Worm (Caenorhabditis elegans) whole organism, L1 larva: ENCODE results near the gene ZC13.10.

Experiments used
- C04F5.9 ChIP-seq: sonication (generic microtip); optimal IDR thresholded peaks from 2 replicates; lab custom pipeline; 2016; ENCODE audit warnings: missing genetic modification characterization, missing compliant biosample characterization
- alr-1 ChIP-seq: fragments of 200-800 bp; sonication (Bioruptor generic); optimal IDR thresholded peaks from 2 replicates; lab custom pipeline; 2018; ENCODE audit warnings: borderline replicate concordance, mild to moderate bottlenecking, missing genetic modification characterization, missing compliant biosample characterization
- ceh-88 ChIP-seq: fragments of 200-800 bp; sonication (Bioruptor generic); IDR thresholded peaks from 2 replicates; pipeline ENCODE4 v1.3.6; 2022; ENCODE audit warnings: missing genetic modification characterization, missing compliant biosample characterization
- ces-1 ChIP-seq: fragments of 150-350 bp; optimal IDR thresholded peaks from 2 replicates; lab custom pipeline; 2014; ENCODE audit warnings: missing biosample characterization, missing genetic modification reagents, missing genetic modification characterization
- efl-1 ChIP-seq, 4 experiments: fragments of 150-350 bp; optimal IDR thresholded peaks in 3 of 4; peaks in 1 of 4; 1 replicate in 1 of 4; 2 replicates in 3 of 4; lab custom pipeline; 2014; ENCODE audit warnings: missing biosample characterization in 2 of 4, missing genetic modification characterization in 2 of 4, missing genetic modification reagents in 2 of 4
- efl-3 ChIP-seq: fragments of 200-800 bp; sonication (Bioruptor generic); optimal IDR thresholded peaks from 2 replicates; lab custom pipeline; 2018; ENCODE audit warnings: mild to moderate bottlenecking, missing genetic modification characterization, missing compliant biosample characterization
- egl-13 ChIP-seq: sonication (generic microtip); optimal IDR thresholded peaks from 2 replicates; lab custom pipeline; 2016; ENCODE audit warnings: missing genotype, missing genetic modification reagents, missing genetic modification characterization, missing compliant biosample characterization
- elt-2 ChIP-seq: sonication (generic microtip); optimal IDR thresholded peaks from 2 replicates; lab custom pipeline; 2016; ENCODE audit warnings: missing genetic modification characterization, mild to moderate bottlenecking, inconsistent platforms, missing compliant biosample characterization, missing genetic modification reagents
- hpl-2 ChIP-seq: fragments of 150-350 bp; optimal IDR thresholded peaks from 2 replicates; lab custom pipeline; 2014; ENCODE audit warnings: missing biosample characterization, missing genetic modification reagents, missing genetic modification characterization
- jun-1 ChIP-seq: fragments of 150-350 bp; optimal IDR thresholded peaks from 2 replicates; lab custom pipeline; 2014; ENCODE audit warnings: missing biosample characterization, missing genetic modification reagents, missing genetic modification characterization
- lin-39 ChIP-seq: fragments of 150-350 bp; optimal IDR thresholded peaks from 2 replicates; lab custom pipeline; 2014; ENCODE audit warnings: missing biosample characterization, missing genetic modification reagents, missing genetic modification characterization
- lir-3 ChIP-seq: sonication (generic microtip); optimal IDR thresholded peaks from 2 replicates; lab custom pipeline; 2016; ENCODE audit warnings: mild to moderate bottlenecking, missing genetic modification characterization, moderate library complexity, missing compliant biosample characterization; ENCODE audit not compliant: poor library complexity
- mef-2 ChIP-seq: fragments of 150-350 bp; optimal IDR thresholded peaks from 2 replicates; lab custom pipeline; 2014; ENCODE audit warnings: missing biosample characterization, missing genetic modification characterization
- mep-1 ChIP-seq: fragments of 150-350 bp; optimal IDR thresholded peaks from 2 replicates; lab custom pipeline; 2014; ENCODE audit warnings: missing biosample characterization, missing genetic modification characterization
- pax-3 ChIP-seq: fragments of 200-800 bp; sonication (Bioruptor generic); optimal IDR thresholded peaks from 2 replicates; lab custom pipeline; 2018; ENCODE audit warnings: mild to moderate bottlenecking, missing genetic modification characterization, moderate library complexity, missing compliant biosample characterization
- rnt-1 ChIP-seq: sonication (generic microtip); optimal IDR thresholded peaks from 2 replicates; lab custom pipeline; 2016; ENCODE audit warnings: mild to moderate bottlenecking, missing genetic modification characterization, moderate library complexity, missing compliant biosample characterization
- skn-1 ChIP-seq: fragments of 150-350 bp; optimal IDR thresholded peaks from 2 replicates; lab custom pipeline; 2014; ENCODE audit warnings: missing biosample characterization, missing genetic modification characterization
- snpc-4 ChIP-seq: fragments of 150-350 bp; optimal IDR thresholded peaks from 2 replicates; lab custom pipeline; 2014; ENCODE audit warnings: missing biosample characterization, missing genetic modification characterization
- snu-23 ChIP-seq: sonication (generic microtip); optimal IDR thresholded peaks from 2 replicates; lab custom pipeline; 2016; ENCODE audit warnings: missing genetic modification characterization, missing compliant biosample characterization
- unc-130 ChIP-seq: fragments of 150-350 bp; optimal IDR thresholded peaks from 2 replicates; lab custom pipeline; 2017; ENCODE audit warnings: missing biosample characterization, missing genetic modification characterization, inconsistent platforms
- unc-30 ChIP-seq: sonication (generic microtip); optimal IDR thresholded peaks from 2 replicates; lab custom pipeline; 2017; ENCODE audit warnings: missing biosample characterization, missing genetic modification characterization
- unc-98 ChIP-seq: fragments of 200-800 bp; sonication (Bioruptor generic); IDR thresholded peaks from 2 replicates; pipeline ENCODE4 v1.3.6; 2022; ENCODE audit warnings: missing genetic modification characterization, missing compliant biosample characterization
- vab-15 ChIP-seq: sonication (generic microtip); optimal IDR thresholded peaks from 2 replicates; lab custom pipeline; 2017; ENCODE audit warnings: missing genotype, mild to moderate bottlenecking, missing genetic modification characterization, missing compliant biosample characterization
- xbp-1 ChIP-seq: sonication (generic microtip); optimal IDR thresholded peaks from 2 replicates; lab custom pipeline; 2016; ENCODE audit warnings: missing genetic modification characterization, missing compliant biosample characterization

ZC13.10 gene

ce11 chrX:857658-858057 lies 44.8 kb downstream of the ZC13.10 start:
- no peak for TF ChIP-seq unc-30 (tag; lab: Kevin White, UChicago)
- no peak for TF ChIP-seq snpc-4 (tag; lab: Kevin White, UChicago)
- no peak for TF ChIP-seq snu-23 (GFP tag; lab: Kevin White, UChicago)
- TF ChIP-seq efl-3 (GFP tag; lab: Kevin White, UChicago), result no peak
- TF ChIP-seq rnt-1, result no peak

DNA sequence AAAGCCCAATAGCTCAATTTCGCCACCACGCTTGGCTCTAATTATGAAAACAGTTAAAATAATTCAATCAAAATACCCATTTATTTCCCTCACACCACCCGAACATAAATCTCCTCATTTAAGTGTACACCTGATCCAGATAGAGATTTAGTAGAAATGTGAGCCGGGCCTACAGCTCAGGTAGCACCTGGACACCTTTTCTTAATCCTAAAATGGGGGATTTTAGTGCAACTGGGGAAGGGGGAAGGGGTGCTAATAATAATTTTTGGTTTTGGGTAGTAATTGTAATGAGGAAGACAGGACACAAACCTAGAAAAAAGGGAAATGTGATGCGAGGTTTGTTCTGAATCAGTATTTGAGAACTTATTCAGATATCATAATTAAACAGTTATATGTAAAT lies 48.8 kb downstream of the ZC13.10 start:
- TF ChIP-seq elt-2 (tag; lab: Kevin White, UChicago), result no peak
- no peak for TF ChIP-seq vab-15
- TF ChIP-seq mef-2 (tag; lab: Kevin White, UChicago), result no peak
- no peak for TF ChIP-seq jun-1
- no peak for TF ChIP-seq efl-1 (optimal IDR thresholded peaks at IDR 0.05; lab: Kevin White, UChicago)
- no peak for TF ChIP-seq efl-1 (GFP tag; optimal IDR thresholded peaks at IDR 0.05 in 1 of 2; lab: Kevin White, UChicago)
- TF ChIP-seq lir-3, result no peak
- no peak for TF ChIP-seq lin-39 (tag; lab: Kevin White, UChicago)
- no peak for TF ChIP-seq C04F5.9 (tag; lab: Kevin White, UChicago)
- TF ChIP-seq unc-130 (tag; lab: Kevin White, UChicago), result no peak
- TF ChIP-seq ceh-88, result no peak

ce11 chrX:852739-853268 lies 49.6 kb downstream of the ZC13.10 start:
- no peak for TF ChIP-seq mep-1 (tag; lab: Kevin White, UChicago)
- TF ChIP-seq ces-1 (GFP tag; lab: Kevin White, UChicago), result no peak
- no peak for TF ChIP-seq rnt-1
- no peak for TF ChIP-seq unc-98 (GFP tag; lab: Robert Waterston, UW)
- TF ChIP-seq alr-1 (tag; lab: Kevin White, UChicago), result no peak

DNA sequence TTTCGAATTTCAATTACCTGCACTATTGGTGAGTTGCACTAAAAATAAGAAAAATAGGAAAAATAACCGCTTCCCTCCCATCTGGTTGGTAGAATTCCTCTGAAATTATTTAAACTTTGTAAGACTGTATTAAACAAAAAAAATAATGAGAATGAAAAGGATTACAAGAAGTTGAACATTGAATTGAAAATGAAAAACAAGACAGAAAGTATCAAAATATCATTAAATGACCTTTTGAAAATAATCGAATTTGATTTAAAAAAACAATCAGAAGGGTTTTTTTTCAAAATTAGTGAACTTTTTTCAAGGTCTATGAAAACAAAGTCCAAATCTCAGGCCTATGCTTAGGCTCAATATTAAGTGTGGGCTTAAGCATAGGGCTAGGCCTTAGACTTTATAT lies 51.0 kb downstream of the ZC13.10 start, which contains the start of gene igcm-1:
igcm-1 (minus strand) TSS at position 101 of the 400 bp plus-strand sequence.
- no peak for TF ChIP-seq xbp-1
- TF ChIP-seq alr-1 (tag; lab: Kevin White, UChicago), result no peak
- TF ChIP-seq hpl-2 (GFP tag; lab: Kevin White, UChicago), result no peak
- TF ChIP-seq skn-1 (tag; lab: Kevin White, UChicago), result no peak
- no peak for TF ChIP-seq pax-3 (tag; lab: Kevin White, UChicago)
- no peak for TF ChIP-seq egl-13 (tag; lab: Kevin White, UChicago)
- TF ChIP-seq jun-1, result no peak
- TF ChIP-seq, all 84 proteins: peak for 0
